Worm (Caenorhabditis elegans) whole organism, young adult: ENCODE measurements around the gene F16B12.1.

Source experiments
- B0019.2 ChIP-seq: fragments of 200-800 bp; sonication (Bioruptor generic); conservative IDR thresholded peaks from 2 replicates; pipeline ENCODE4 v1.3.6; 2022; ENCODE audit warnings: missing genetic modification reagents, missing genetic modification characterization, missing compliant biosample characterization
- B0035.1 ChIP-seq: sonication (generic microtip); optimal IDR thresholded peaks from 2 replicates; lab custom pipeline; 2016; ENCODE audit warnings: missing genetic modification characterization, mild to moderate bottlenecking, missing compliant biosample characterization, missing genotype, missing genetic modification reagents
- B0261.1 ChIP-seq: sonication (generic microtip); optimal IDR thresholded peaks from 2 replicates; lab custom pipeline; 2016; ENCODE audit warnings: mild to moderate bottlenecking, missing genetic modification characterization, moderate library complexity, missing compliant biosample characterization
- F23B12.7 ChIP-seq: sonication (generic microtip); optimal IDR thresholded peaks from 2 replicates; lab custom pipeline; 2017; ENCODE audit warnings: missing genetic modification characterization, mild to moderate bottlenecking, missing compliant biosample characterization, antibody characterized with exemption, moderate library complexity; ENCODE audit not compliant: insufficient read depth
- F37B4.10 ChIP-seq: fragments of 200-800 bp; sonication (Bioruptor generic); IDR thresholded peaks from 2 replicates; pipeline ENCODE4 v1.3.6; 2022; ENCODE audit warnings: missing genetic modification characterization, missing compliant biosample characterization
- F49E8.2 ChIP-seq: sonication (generic microtip); optimal IDR thresholded peaks from 3 replicates; lab custom pipeline; 2017; ENCODE audit warnings: missing genetic modification characterization, mild to moderate bottlenecking, missing compliant biosample characterization, antibody characterized with exemption, moderate library complexity; ENCODE audit not compliant: insufficient read depth
- F57C9.4 ChIP-seq: sonication (generic microtip); optimal IDR thresholded peaks from 2 replicates; lab custom pipeline; 2017; ENCODE audit warnings: mild to moderate bottlenecking, missing genetic modification characterization, missing compliant biosample characterization
- Y53G8AR.9 ChIP-seq: fragments of 200-800 bp; sonication (Bioruptor generic); conservative IDR thresholded peaks from 2 replicates; pipeline ENCODE4 v1.3.6; 2022; ENCODE audit warnings: missing genetic modification reagents, missing genetic modification characterization, missing compliant biosample characterization
- Y56A3A.18 ChIP-seq: fragments of 200-800 bp; sonication (Bioruptor generic); IDR thresholded peaks from 2 replicates; pipeline ENCODE4 v1.3.6; 2022; ENCODE audit warnings: missing genetic modification reagents, missing genetic modification characterization, missing compliant biosample characterization
- Y95B8A.8 ChIP-seq: fragments of 200-800 bp; sonication (Bioruptor generic); IDR thresholded peaks from 2 replicates; pipeline ENCODE4 v1.3.6; 2022; ENCODE audit warnings: missing genetic modification reagents, missing genetic modification characterization, missing compliant biosample characterization
- akir-1 ChIP-seq: fragments of 200-800 bp; sonication (Bioruptor generic); optimal IDR thresholded peaks from 2 replicates; lab custom pipeline; 2018; ENCODE audit warnings: mild to moderate bottlenecking, missing genetic modification characterization, moderate library complexity, missing compliant biosample characterization
- aptf-2 ChIP-seq: fragments of 200-800 bp; sonication (Bioruptor generic); conservative IDR thresholded peaks from 2 replicates; pipeline ENCODE4 v1.3.6; 2022; ENCODE audit warnings: missing genetic modification reagents, missing genetic modification characterization, missing compliant biosample characterization
- atf-7 ChIP-seq: sonication (generic microtip); optimal IDR thresholded peaks from 2 replicates; lab custom pipeline; 2017; ENCODE audit warnings: mild to moderate bottlenecking, missing genetic modification characterization, missing compliant biosample characterization
- athp-1 ChIP-seq: sonication (generic microtip); optimal IDR thresholded peaks from 2 replicates; lab custom pipeline; 2017; ENCODE audit warnings: mild to moderate bottlenecking, missing genetic modification characterization, missing compliant biosample characterization
- attf-5 ChIP-seq: fragments of 200-800 bp; sonication (Bioruptor generic); optimal IDR thresholded peaks from 2 replicates; lab custom pipeline; 2018; ENCODE audit warnings: mild to moderate bottlenecking, missing genetic modification characterization, missing compliant biosample characterization
- ceh-27 ChIP-seq: fragments of 200-800 bp; sonication (Bioruptor generic); optimal IDR thresholded peaks from 2 replicates; lab custom pipeline; 2018; ENCODE audit warnings: mild to moderate bottlenecking, missing genetic modification characterization, moderate library complexity, missing compliant biosample characterization
- ceh-40 ChIP-seq: fragments of 200-800 bp; sonication (Bioruptor generic); IDR thresholded peaks from 2 replicates; pipeline ENCODE4 v1.3.6; 2022; ENCODE audit warnings: missing genetic modification characterization, missing compliant biosample characterization
- chd-7 ChIP-seq: sonication (generic microtip); optimal IDR thresholded peaks from 2 replicates; lab custom pipeline; 2016; ENCODE audit warnings: mild to moderate bottlenecking, missing genetic modification characterization, moderate library complexity, missing compliant biosample characterization
- die-1 ChIP-seq: sonication (generic microtip); optimal IDR thresholded peaks from 2 replicates; lab custom pipeline; 2016; ENCODE audit warnings: missing genotype, mild to moderate bottlenecking, missing genetic modification characterization, missing compliant biosample characterization
- dox-1 ChIP-seq: fragments of 200-800 bp; sonication (Bioruptor generic); IDR thresholded peaks from 2 replicates; pipeline ENCODE4 v1.3.6; 2022; ENCODE audit warnings: missing genetic modification reagents, missing genetic modification characterization, missing compliant biosample characterization
- egl-18 ChIP-seq: fragments of 200-800 bp; sonication (Bioruptor generic); IDR thresholded peaks from 2 replicates; pipeline ENCODE4 v1.3.6; 2022; ENCODE audit warnings: missing genetic modification reagents, missing genetic modification characterization, missing compliant biosample characterization
- egl-44 ChIP-seq: fragments of 200-800 bp; sonication (Bioruptor generic); IDR thresholded peaks from 2 replicates; pipeline ENCODE4 v1.3.6; 2022; ENCODE audit warnings: missing genetic modification reagents, missing genetic modification characterization, missing compliant biosample characterization
- egrh-3 ChIP-seq: fragments of 200-800 bp; sonication (Bioruptor generic); IDR thresholded peaks from 2 replicates; pipeline ENCODE4 v1.3.6; 2022; ENCODE audit warnings: missing genetic modification reagents, missing genetic modification characterization, missing compliant biosample characterization
- ekl-4 ChIP-seq: fragments of 200-800 bp; sonication (Bioruptor generic); IDR thresholded peaks from 2 replicates; pipeline ENCODE4 v1.3.6; 2022; ENCODE audit warnings: missing genetic modification reagents, missing genetic modification characterization, missing compliant biosample characterization
- ets-4 ChIP-seq: fragments of 200-800 bp; sonication (Bioruptor generic); optimal IDR thresholded peaks from 2 replicates; lab custom pipeline; 2018; ENCODE audit warnings: mild to moderate bottlenecking, missing genetic modification characterization, missing compliant biosample characterization
- fkh-3 ChIP-seq: sonication (generic microtip); optimal IDR thresholded peaks from 2 replicates; lab custom pipeline; 2016; ENCODE audit warnings: mild to moderate bottlenecking, missing genetic modification characterization, missing compliant biosample characterization
- him-1 ChIP-seq: sonication (generic microtip); optimal IDR thresholded peaks from 2 replicates; lab custom pipeline; 2016; ENCODE audit warnings: missing genotype, missing genetic modification reagents, missing genetic modification characterization, missing compliant biosample characterization
- hlh-12 ChIP-seq: sonication (generic microtip); optimal IDR thresholded peaks from 2 replicates; lab custom pipeline; 2016; ENCODE audit warnings: missing genetic modification characterization, missing compliant biosample characterization
- hmg-20 ChIP-seq: fragments of 200-800 bp; sonication (Bioruptor generic); IDR thresholded peaks from 2 replicates; pipeline ENCODE4 v1.3.6; 2022; ENCODE audit warnings: missing genetic modification reagents, missing genetic modification characterization, missing compliant biosample characterization
- hrde-1 ChIP-seq: sonication (generic microtip); optimal IDR thresholded peaks from 2 replicates; lab custom pipeline; 2016; ENCODE audit warnings: missing genetic modification characterization, mild to moderate bottlenecking, missing compliant biosample characterization, moderate library complexity, missing genotype, missing genetic modification reagents, borderline replicate concordance
- hsf-1 ChIP-seq: fragments of 200-800 bp; sonication (Bioruptor generic); IDR thresholded peaks from 2 replicates; pipeline ENCODE4 v1.3.6; 2022; ENCODE audit warnings: missing genetic modification reagents, missing genetic modification characterization, missing compliant biosample characterization
- lag-1 ChIP-seq: fragments of 200-800 bp; sonication (Bioruptor generic); IDR thresholded peaks from 2 replicates; pipeline ENCODE4 v1.3.6; 2022; ENCODE audit warnings: missing genetic modification reagents, missing genetic modification characterization, missing compliant biosample characterization
- lin-35 ChIP-seq, 3 experiments: fragments of 150-350 bp in 2 of 3; sonication (generic microtip) in 1 of 3; optimal IDR thresholded peaks; 2 replicates each; lab custom pipeline; 2014 to 2018; ENCODE audit warnings: missing biosample characterization in 3 of 3, missing genetic modification characterization in 3 of 3, missing genetic modification reagents in 3 of 3
- lsy-27 ChIP-seq: sonication (generic microtip); optimal IDR thresholded peaks from 2 replicates; lab custom pipeline; 2017; ENCODE audit warnings: missing genetic modification characterization, mild to moderate bottlenecking, missing compliant biosample characterization, antibody characterized with exemption, missing genotype, borderline replicate concordance; ENCODE audit not compliant: insufficient read depth
- mcd-1 ChIP-seq: fragments of 200-800 bp; sonication (Bioruptor generic); IDR thresholded peaks from 2 replicates; pipeline ENCODE4 v1.3.6; 2022; ENCODE audit warnings: missing genetic modification reagents, missing genetic modification characterization, missing compliant biosample characterization
- mel-28 ChIP-seq: sonication (generic microtip); optimal IDR thresholded peaks from 2 replicates; lab custom pipeline; 2016; ENCODE audit warnings: borderline replicate concordance, mild to moderate bottlenecking, missing genetic modification characterization, missing compliant biosample characterization
- mes-4 ChIP-seq: sonication (generic microtip); optimal IDR thresholded peaks from 2 replicates; lab custom pipeline; 2016; ENCODE audit warnings: missing genotype, missing genetic modification characterization, missing compliant biosample characterization
- mxl-1 ChIP-seq: sonication (generic microtip); optimal IDR thresholded peaks from 2 replicates; lab custom pipeline; 2016; ENCODE audit warnings: missing genetic modification characterization, missing compliant biosample characterization
- pha-4 ChIP-seq: fragments of 150-350 bp; sonication (generic microtip); optimal IDR thresholded peaks from 2 replicates; lab custom pipeline; 2014; ENCODE audit warnings: missing biosample characterization, missing genetic modification reagents, missing genetic modification characterization
- rcor-1 ChIP-seq: fragments of 200-800 bp; sonication (Bioruptor generic); IDR thresholded peaks from 2 replicates; pipeline ENCODE4 v1.3.6; 2022; ENCODE audit warnings: missing genetic modification reagents, missing genetic modification characterization, missing compliant biosample characterization
- snpc-3.4 ChIP-seq: sonication (generic microtip); optimal IDR thresholded peaks from 2 replicates; lab custom pipeline; 2017; ENCODE audit warnings: missing genetic modification characterization, mild to moderate bottlenecking, missing compliant biosample characterization, antibody characterized with exemption, moderate library complexity, missing genotype, missing genetic modification reagents
- snpc-4 ChIP-seq, 5 experiments: fragments of 150-350 bp in 1 of 5; sonication (generic microtip) in 4 of 5; optimal IDR thresholded peaks; 2 replicates each; lab custom pipeline; 2014 to 2018; ENCODE audit warnings: missing genetic modification characterization in 5 of 5, missing biosample characterization in 3 of 5, antibody characterized with exemption in 2 of 5, mild to moderate bottlenecking in 2 of 5, missing compliant biosample characterization in 2 of 5, missing genotype in 2 of 5, moderate library complexity in 2 of 5, missing genetic modification reagents in 1 of 5
- tbp1 ChIP-seq: fragments of 200-800 bp; sonication (Bioruptor generic); optimal IDR thresholded peaks from 2 replicates; lab custom pipeline; 2018; ENCODE audit warnings: mild to moderate bottlenecking, missing genetic modification characterization, missing compliant biosample characterization
- zfh-2 ChIP-seq: fragments of 200-800 bp; sonication (Bioruptor generic); conservative IDR thresholded peaks from 2 replicates; pipeline ENCODE4 v1.3.6; 2022; ENCODE audit warnings: missing genetic modification reagents, missing genetic modification characterization, missing compliant biosample characterization
- ztf-18 ChIP-seq: sonication (generic microtip); optimal IDR thresholded peaks from 2 replicates; lab custom pipeline; 2016; ENCODE audit warnings: missing genotype, mild to moderate bottlenecking, missing genetic modification characterization, missing compliant biosample characterization
- ztf-6 ChIP-seq: fragments of 200-800 bp; sonication (Bioruptor generic); IDR thresholded peaks from 2 replicates; pipeline ENCODE4 v1.3.6; 2022; ENCODE audit warnings: missing genetic modification reagents, missing genetic modification characterization, missing compliant biosample characterization

Gene F16B12.1

DNA sequence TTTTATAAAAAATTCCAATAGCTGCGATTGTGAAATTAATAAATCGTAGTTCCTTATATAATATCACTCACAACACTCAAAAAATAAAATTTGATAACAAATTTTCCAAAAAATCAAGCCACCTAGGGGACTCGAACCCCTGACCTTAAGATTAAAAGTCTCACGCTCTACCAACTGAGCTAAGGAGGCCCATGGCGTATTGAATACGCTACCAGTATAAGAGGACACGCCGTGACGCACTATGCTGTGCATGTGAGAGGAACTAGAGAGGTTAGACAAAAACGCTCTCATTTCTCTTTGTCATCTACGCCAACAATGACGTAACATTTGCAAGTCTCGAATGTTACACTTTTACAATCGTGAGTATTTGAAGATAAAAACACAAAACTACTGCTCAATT is 21.5 kb upstream of the F16B12.1 start (continued):
- TF ChIP-seq lag-1 (peak; percentile 42; the same call in 1 of the 2 replicates), B0261.1 (tag; lab: Kevin White, UChicago) (peak; percentile 99), die-1 (tag; lab: Kevin White, UChicago) (peak; percentile 97), hmg-20 (GFP tag; lab: Robert Waterston, UW) (peak; percentile 80), him-1 (tag; lab: Kevin White, UChicago) (peak; percentile 86), ceh-27 (GFP tag; lab: Kevin White, UChicago) (peak; percentile 84), F57C9.4 (peak; percentile 23), ztf-6 (GFP tag; lab: Robert Waterston, UW) (peak; percentile 82; the same call in 1 of the 2 replicates), egl-44 (GFP tag; lab: Robert Waterston, UW) (peak; percentile 96), ztf-18 (tag; lab: Kevin White, UChicago) (peak; percentile 83), rcor-1 (GFP tag; lab: Robert Waterston, UW) (peak; percentile 93), pha-4 (tag; lab: Kevin White, UChicago) (no peak), snpc-3.4 (tag; lab: Kevin White, UChicago) (peak; percentile 89), egl-18 (GFP tag; lab: Robert Waterston, UW) (peak; percentile 84), dox-1 (GFP tag; lab: Robert Waterston, UW) (peak; percentile 92), atf-7 (peak; percentile 90), snpc-4 (GFP tag; optimal IDR thresholded peaks at IDR 0.05; lab: Kevin White, UChicago) (peak; percentile 84), snpc-4 (tag; optimal IDR thresholded peaks at IDR 0.05; lab: Kevin White, UChicago) (peak; percentile 66 to 88 (median 84)), zfh-2 (no peak), mxl-1 (tag; lab: Kevin White, UChicago) (peak; percentile 96), ekl-4 (GFP tag; lab: Robert Waterston, UW) (peak; percentile 87), athp-1 (tag; lab: Kevin White, UChicago) (peak; percentile 92), hrde-1 (tag; lab: Kevin White, UChicago) (peak; percentile 60), akir-1 (GFP tag; lab: Kevin White, UChicago) (no peak), F49E8.2 (tag; lab: Kevin White, UChicago) (peak; percentile 30), Y53G8AR.9 (GFP tag; lab: Robert Waterston, UW) (peak; percentile 79), chd-7 (tag; lab: Kevin White, UChicago) (peak; percentile 88), F37B4.10 (GFP tag; lab: Robert Waterston, UW) (peak; percentile 83; the same call in 1 of the 2 replicates), mes-4 (tag; lab: Kevin White, UChicago) (peak; percentile 73), ets-4 (GFP tag; lab: Kevin White, UChicago) (peak; percentile 36), tbp1 (peak; percentile 98), egrh-3 (GFP tag; lab: Robert Waterston, UW) (peak; percentile 50), hlh-12 (tag; lab: Kevin White, UChicago) (peak; percentile 76), mcd-1 (GFP tag; lab: Robert Waterston, UW) (no peak; the same call in none of the 2 replicates), lin-35 (GFP tag; optimal IDR thresholded peaks at IDR 0.05; lab: Kevin White, UChicago) (peak in 1 of 3 experiments; percentile 90), hsf-1 (peak; percentile 46; the same call in 1 of the 2 replicates), ceh-40 (GFP tag; lab: Robert Waterston, UW) (peak; percentile 88), Y95B8A.8 (GFP tag; lab: Robert Waterston, UW) (peak; percentile 74; the same call in 1 of the 2 replicates), B0019.2 (GFP tag; lab: Robert Waterston, UW) (peak; percentile 58; the same call in 1 of the 2 replicates), B0035.1 (tag; lab: Kevin White, UChicago) (peak; percentile 81), mel-28 (tag; lab: Kevin White, UChicago) (peak; percentile 77), aptf-2 (GFP tag; lab: Robert Waterston, UW) (0 out of 2 replicates have a peak, but pooled peaks have one; percentile 41), F23B12.7 (peak; percentile 87), Y56A3A.18 (GFP tag; lab: Robert Waterston, UW) (peak; percentile 81; the same call in 1 of the 2 replicates), attf-5 (GFP tag; lab: Kevin White, UChicago) (peak; percentile 84), fkh-3 (tag; lab: Kevin White, UChicago) (peak; percentile 77), lsy-27 (tag; lab: Kevin White, UChicago) (no peak)
